Fruit fly (Drosophila melanogaster) whole organism, embryonic: ENCODE data around the gene Arp10.
A peak's percentile ranks its signal among the peaks of the same experiment; 100 is the strongest.

Experiments
- ATbp ChIP-seq: fragments of 200-800 bp; sonication (Bioruptor generic); optimal IDR thresholded peaks from 2 replicates; lab custom pipeline; 2017; ENCODE audit warnings: missing biosample characterization, mild to moderate bottlenecking, missing genetic modification characterization, missing genetic modification reagents
- BEAF-32 ChIP-seq: fragments of 200-800 bp; sonication (Bioruptor generic); optimal IDR thresholded peaks from 3 replicates; lab custom pipeline; 2017; ENCODE audit warnings: missing biosample characterization, missing genetic modification characterization, mild to moderate bottlenecking, moderate library complexity, missing genetic modification reagents
- BtbVII ChIP-seq: fragments of 200-800 bp; sonication (Bioruptor generic); optimal IDR thresholded peaks from 3 replicates; lab custom pipeline; 2017; ENCODE audit warnings: missing biosample characterization, mild to moderate bottlenecking, missing genetic modification characterization
- CG10274 ChIP-seq: fragments of 200-800 bp; sonication (Bioruptor generic); optimal IDR thresholded peaks from 3 replicates; lab custom pipeline; 2017; ENCODE audit warnings: missing biosample characterization, mild to moderate bottlenecking, missing genetic modification characterization
- CG10543 ChIP-seq: fragments of 200-800 bp; sonication (Bioruptor generic); optimal IDR thresholded peaks from 3 replicates; lab custom pipeline; 2017; ENCODE audit warnings: missing biosample characterization, mild to moderate bottlenecking, missing genetic modification characterization, moderate library complexity
- CG10959 ChIP-seq: fragments of 200-800 bp; sonication (Bioruptor generic); IDR thresholded peaks from 2 replicates; pipeline ENCODE4 v1.3.6; 2022; ENCODE audit warnings: missing biosample characterization, missing genetic modification characterization
- CG11723 ChIP-seq: fragments of 200-800 bp; sonication (Bioruptor generic); optimal IDR thresholded peaks from 2 replicates; lab custom pipeline; 2017; ENCODE audit warnings: missing biosample characterization, mild to moderate bottlenecking, missing genetic modification characterization
- CG1233 ChIP-seq: fragments of 200-800 bp; sonication (Bioruptor generic); optimal IDR thresholded peaks from 4 replicates; lab custom pipeline; 2018; ENCODE audit warnings: missing biosample characterization, mild to moderate bottlenecking, missing genetic modification characterization
- CG12391 ChIP-seq: fragments of 200-800 bp; sonication (Bioruptor generic); optimal IDR thresholded peaks from 3 replicates; lab custom pipeline; 2018; ENCODE audit warnings: missing biosample characterization, mild to moderate bottlenecking, missing genetic modification characterization, moderate library complexity
- CG14014 ChIP-seq: fragments of 200-800 bp; sonication (Bioruptor generic); IDR thresholded peaks from 2 replicates; pipeline ENCODE4 v1.3.6; 2022; ENCODE audit warnings: missing biosample characterization, missing genetic modification characterization
- CG18599 ChIP-seq: fragments of 200-800 bp; sonication (Bioruptor generic); optimal IDR thresholded peaks from 3 replicates; lab custom pipeline; 2017; ENCODE audit warnings: missing biosample characterization, missing genetic modification characterization, mild to moderate bottlenecking, moderate library complexity, missing genetic modification reagents
- CG2678 ChIP-seq: fragments of 200-800 bp; sonication (Bioruptor generic); optimal IDR thresholded peaks from 3 replicates; lab custom pipeline; 2019; ENCODE audit warnings: missing biosample characterization, mild to moderate bottlenecking, missing genetic modification characterization, moderate library complexity
- CG32772 ChIP-seq: fragments of 200-800 bp; sonication (Bioruptor generic); IDR thresholded peaks from 2 replicates; pipeline ENCODE4 v1.3.6; 2022; ENCODE audit warnings: missing biosample characterization, missing genetic modification characterization
- CG3281 ChIP-seq: fragments of 200-800 bp; sonication (Bioruptor generic); optimal IDR thresholded peaks from 3 replicates; lab custom pipeline; 2017; ENCODE audit warnings: missing biosample characterization, mild to moderate bottlenecking, missing genetic modification characterization
- CG34376 ChIP-seq: fragments of 200-800 bp; sonication (Bioruptor generic); optimal IDR thresholded peaks from 2 replicates; lab custom pipeline; 2018; ENCODE audit warnings: missing biosample characterization, mild to moderate bottlenecking, missing genetic modification characterization
- CG3995 ChIP-seq: fragments of 200-800 bp; sonication (Bioruptor generic); optimal IDR thresholded peaks from 3 replicates; lab custom pipeline; 2016; ENCODE audit warnings: missing biosample characterization, missing genetic modification characterization
- CG4707 ChIP-seq: fragments of 200-800 bp; sonication (Bioruptor generic); optimal IDR thresholded peaks from 2 replicates; lab custom pipeline; 2018; ENCODE audit warnings: missing biosample characterization, mild to moderate bottlenecking, missing genetic modification characterization, moderate library complexity
- CG5245 ChIP-seq: fragments of 200-800 bp; sonication (Bioruptor generic); optimal IDR thresholded peaks from 3 replicates; lab custom pipeline; 2016; ENCODE audit warnings: missing biosample characterization, missing genetic modification characterization
- CG6654 ChIP-seq: fragments of 200-800 bp; sonication (Bioruptor generic); optimal IDR thresholded peaks from 2 replicates; lab custom pipeline; 2017; ENCODE audit warnings: missing biosample characterization, mild to moderate bottlenecking, missing genetic modification characterization
- CG9609 ChIP-seq: fragments of 200-800 bp; sonication (Bioruptor generic); optimal IDR thresholded peaks from 3 replicates; lab custom pipeline; 2016; ENCODE audit warnings: missing biosample characterization, missing genetic modification characterization
- HHEX ChIP-seq: fragments of 200-800 bp; sonication (Bioruptor generic); optimal IDR thresholded peaks from 3 replicates; lab custom pipeline; 2017; ENCODE audit warnings: missing biosample characterization, mild to moderate bottlenecking, missing genetic modification characterization, missing genetic modification reagents
- HLH4C ChIP-seq: fragments of 200-800 bp; sonication (Bioruptor generic); IDR thresholded peaks from 3 replicates; pipeline ENCODE4 v1.3.6; 2022; ENCODE audit warnings: missing biosample characterization, missing genetic modification characterization; ENCODE audit not compliant: partially characterized antibody
- HmgD ChIP-seq: fragments of 200-800 bp; sonication (Bioruptor generic); optimal IDR thresholded peaks from 3 replicates; lab custom pipeline; 2016; ENCODE audit warnings: missing biosample characterization, missing genetic modification characterization
- Hmx ChIP-seq: fragments of 200-800 bp; sonication (Bioruptor generic); optimal IDR thresholded peaks from 2 replicates; lab custom pipeline; 2016; ENCODE audit warnings: missing biosample characterization, missing genetic modification characterization
- Meics ChIP-seq: fragments of 200-800 bp; sonication (Bioruptor generic); optimal IDR thresholded peaks from 2 replicates; lab custom pipeline; 2017; ENCODE audit warnings: missing biosample characterization, mild to moderate bottlenecking, missing genetic modification characterization
- Myb ChIP-seq: fragments of 200-800 bp; sonication (Bioruptor generic); optimal IDR thresholded peaks from 2 replicates; lab custom pipeline; 2016; ENCODE audit warnings: missing biosample characterization, missing genetic modification characterization
- Nf-YB ChIP-seq: fragments of 200-800 bp; sonication (Bioruptor generic); optimal IDR thresholded peaks from 3 replicates; lab custom pipeline; 2019; ENCODE audit warnings: missing biosample characterization, mild to moderate bottlenecking, missing genetic modification characterization, moderate library complexity
- PHDP ChIP-seq: fragments of 200-800 bp; sonication (Bioruptor generic); optimal IDR thresholded peaks from 3 replicates; lab custom pipeline; 2018; ENCODE audit warnings: missing biosample characterization, mild to moderate bottlenecking, missing genetic modification characterization, moderate library complexity
- Side ChIP-seq: fragments of 200-800 bp; sonication (Bioruptor generic); optimal IDR thresholded peaks from 2 replicates; lab custom pipeline; 2016; ENCODE audit warnings: missing biosample characterization, missing genetic modification characterization
- Sin3A ChIP-seq: fragments of >200 bp; optimal IDR thresholded peaks from 2 replicates; lab custom pipeline; 2018
- Sox100B ChIP-seq: fragments of 200-800 bp; sonication (Bioruptor generic); optimal IDR thresholded peaks from 3 replicates; lab custom pipeline; 2018; ENCODE audit warnings: missing biosample characterization, mild to moderate bottlenecking, missing genetic modification characterization
- Stat92E ChIP-seq, 3 experiments: fragments of >200 bp in 2 of 3; fragments of 200-800 bp in 1 of 3; sonication (Bioruptor generic) in 1 of 3; optimal IDR thresholded peaks; 2 replicates each; lab custom pipeline; 2017 to 2019; ENCODE audit warnings: missing biosample characterization in 3 of 3, missing genetic modification characterization in 3 of 3, mild to moderate bottlenecking in 1 of 3, moderate library complexity in 1 of 3
- Xbp1 ChIP-seq: fragments of 200-800 bp; sonication (Bioruptor generic); optimal IDR thresholded peaks from 3 replicates; lab custom pipeline; 2016; ENCODE audit warnings: missing biosample characterization, mild to moderate bottlenecking, missing genetic modification characterization
- cwo ChIP-seq: fragments of 200-800 bp; sonication (Bioruptor generic); optimal IDR thresholded peaks from 3 replicates; lab custom pipeline; 2017; ENCODE audit warnings: missing biosample characterization, missing genetic modification characterization, mild to moderate bottlenecking, moderate library complexity, missing genetic modification reagents
- emc ChIP-seq: fragments of 200-800 bp; sonication (Bioruptor generic); optimal IDR thresholded peaks from 2 replicates; lab custom pipeline; 2016; ENCODE audit warnings: missing biosample characterization, missing genetic modification characterization
- ems ChIP-seq: fragments of 200-800 bp; sonication (Bioruptor generic); optimal IDR thresholded peaks from 3 replicates; lab custom pipeline; 2016; ENCODE audit warnings: missing biosample characterization, missing genetic modification characterization
- exex ChIP-seq: fragments of 200-800 bp; sonication (Bioruptor generic); optimal IDR thresholded peaks from 4 replicates; lab custom pipeline; 2018; ENCODE audit warnings: missing biosample characterization, mild to moderate bottlenecking, missing genetic modification characterization, moderate library complexity
- gsb-n ChIP-seq: fragments of 200-800 bp; sonication (Bioruptor generic); optimal IDR thresholded peaks from 3 replicates; lab custom pipeline; 2018; ENCODE audit warnings: missing biosample characterization, mild to moderate bottlenecking, missing genetic modification characterization
- ham ChIP-seq: fragments of 200-800 bp; sonication (Bioruptor generic); IDR thresholded peaks from 2 replicates; pipeline ENCODE4 v1.3.6; 2022; ENCODE audit warnings: missing biosample characterization, missing genetic modification characterization
- hkb ChIP-seq, 2 experiments: fragments of 200-800 bp in 1 of 2; fragments of >200 bp in 1 of 2; sonication (Bioruptor generic) in 1 of 2; IDR thresholded peaks in 1 of 2; optimal IDR thresholded peaks in 1 of 2; 2 replicates each; pipeline versions ENCODE4 v1.3.6 to Lab custom; 2017 to 2022; ENCODE audit warnings: missing biosample characterization in 1 of 2, missing genetic modification characterization in 1 of 2
- kah ChIP-seq: fragments of 200-800 bp; sonication (Bioruptor generic); optimal IDR thresholded peaks from 2 replicates; lab custom pipeline; 2018; ENCODE audit warnings: missing biosample characterization, mild to moderate bottlenecking, missing genetic modification characterization
- kni ChIP-seq: fragments of 200-800 bp; sonication (Bioruptor generic); optimal IDR thresholded peaks from 3 replicates; lab custom pipeline; 2017; ENCODE audit warnings: mild to moderate bottlenecking, missing biosample characterization, missing genetic modification reagents, missing genetic modification characterization
- pan ChIP-seq, 4 experiments: fragments of >200 bp in 3 of 4; fragments of 200-800 bp in 1 of 4; sonication (Bioruptor generic) in 1 of 4; optimal IDR thresholded peaks in 3 of 4; IDR thresholded peaks in 1 of 4; 2 replicates each; pipeline versions ENCODE4 v1.3.6 to Lab custom; 2017 to 2022; ENCODE audit warnings: missing biosample characterization in 2 of 4, missing genetic modification characterization in 2 of 4, mixed read lengths in 1 of 4
- pzg ChIP-seq: fragments of 200-800 bp; sonication (Bioruptor generic); optimal IDR thresholded peaks from 3 replicates; lab custom pipeline; 2018; ENCODE audit warnings: missing biosample characterization, mild to moderate bottlenecking, missing genetic modification characterization, moderate library complexity
- scrt ChIP-seq: fragments of 200-800 bp; sonication (Bioruptor generic); optimal IDR thresholded peaks from 2 replicates; lab custom pipeline; 2018; ENCODE audit warnings: missing biosample characterization, mild to moderate bottlenecking, missing genetic modification characterization, moderate library complexity
- sisA ChIP-seq: fragments of 200-800 bp; sonication (Bioruptor generic); IDR thresholded peaks from 2 replicates; pipeline ENCODE4 v1.3.6; 2022; ENCODE audit warnings: missing biosample characterization, missing genetic modification characterization
- stwl ChIP-seq: fragments of 200-800 bp; sonication (Bioruptor generic); optimal IDR thresholded peaks from 3 replicates; lab custom pipeline; 2018; ENCODE audit warnings: missing biosample characterization, mild to moderate bottlenecking, missing genetic modification characterization, moderate library complexity
- tap ChIP-seq: fragments of 200-800 bp; optimal IDR thresholded peaks from 3 replicates; lab custom pipeline; 2019; ENCODE audit warnings: missing biosample characterization, mild to moderate bottlenecking, missing genetic modification characterization, moderate library complexity
- unpg ChIP-seq: fragments of 200-800 bp; sonication (Bioruptor generic); optimal IDR thresholded peaks from 3 replicates; lab custom pipeline; 2018; ENCODE audit warnings: missing biosample characterization, mild to moderate bottlenecking, missing genetic modification characterization, moderate library complexity

Gene Arp10

DNA sequence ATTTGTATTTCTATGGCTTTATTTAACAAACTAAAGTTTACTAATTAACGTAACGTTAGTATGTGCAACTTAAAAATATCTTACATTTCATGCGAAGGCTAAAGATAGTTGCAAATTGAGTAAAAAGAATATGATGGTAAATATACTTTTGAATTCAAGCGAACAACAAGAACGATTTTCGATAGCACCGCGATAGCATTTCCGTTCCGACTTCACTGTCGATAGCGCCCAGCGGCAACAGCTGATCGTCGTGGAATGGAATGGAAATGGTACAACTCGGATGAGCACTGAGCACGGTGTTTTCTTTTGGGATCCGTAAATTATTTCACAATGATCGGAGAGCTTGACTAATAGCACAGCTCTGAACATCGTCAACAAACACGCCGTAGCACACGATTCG lies 32.5 kb downstream of the Arp10 start (continued):
- TF ChIP-seq ATbp (GFP tag; lab: Kevin White, UChicago), result peak; percentile 60
- peak; percentile 83 for TF ChIP-seq Meics
- peak; percentile 14; the same call in 1 of the 2 replicates for TF ChIP-seq CG14014 (GFP tag; lab: Robert Waterston, UW)
- TF ChIP-seq Myb (GFP tag; lab: Kevin White, UChicago), result peak; percentile 76
- TF ChIP-seq hkb (optimal IDR thresholded peaks at IDR 0.05; lab: Kevin White, UChicago), result no peak
- TF ChIP-seq hkb (GFP tag; IDR thresholded peaks at IDR 0.05; lab: Robert Waterston, UW), result peak; percentile 69
- peak; percentile 57 for TF ChIP-seq pzg (GFP tag; lab: Kevin White, UChicago)
- peak; percentile 0 for TF ChIP-seq ems (GFP tag; lab: Kevin White, UChicago)
- peak; percentile 68 for TF ChIP-seq CG10543 (GFP tag; lab: Kevin White, UChicago)
- peak; percentile 30 for TF ChIP-seq gsb-n (tag; lab: Kevin White, UChicago)
- peak; percentile 64 for TF ChIP-seq HHEX (GFP tag; lab: Kevin White, UChicago)
- peak; percentile 70 for TF ChIP-seq scrt (GFP tag; lab: Kevin White, UChicago)
- no peak for TF ChIP-seq CG32772 (GFP tag; lab: Robert Waterston, UW)
- TF ChIP-seq emc (GFP tag; lab: Kevin White, UChicago), result no peak
- TF ChIP-seq CG34376 (GFP tag; lab: Kevin White, UChicago), result peak; percentile 90
- peak; percentile 48 for TF ChIP-seq BEAF-32 (GFP tag; lab: Kevin White, UChicago)
- TF ChIP-seq Hmx (GFP tag; lab: Kevin White, UChicago), result no peak
- no peak for TF ChIP-seq HmgD (GFP tag; lab: Kevin White, UChicago)
- peak; percentile 37 for TF ChIP-seq kni (GFP tag; lab: Kevin White, UChicago)
- TF ChIP-seq CG3281 (GFP tag; lab: Kevin White, UChicago), result peak; percentile 78
- TF ChIP-seq CG6654 (GFP tag; lab: Kevin White, UChicago), result no peak
- TF ChIP-seq tap (tag; lab: Kevin White, UChicago), result no peak
- TF ChIP-seq BtbVII (GFP tag; lab: Kevin White, UChicago), result peak; percentile 59
- no peak for TF ChIP-seq CG9609 (GFP tag; lab: Kevin White, UChicago)
- peak; percentile 5 for TF ChIP-seq Xbp1 (GFP tag; lab: Kevin White, UChicago)
- peak; percentile 7 for TF ChIP-seq exex
- TF ChIP-seq cwo (GFP tag; lab: Kevin White, UChicago), result no peak
- no peak for TF ChIP-seq CG2678
- peak; percentile 51 for TF ChIP-seq Side (GFP tag; lab: Kevin White, UChicago)
- peak; percentile 58 for TF ChIP-seq Nf-YB (GFP tag; lab: Kevin White, UChicago)
- TF ChIP-seq pan (optimal IDR thresholded peaks at IDR 0.05; lab: Kevin White, UChicago), result no peak
- peak in 1 of 2 experiments; percentile 29 for TF ChIP-seq pan (GFP tag; optimal IDR thresholded peaks at IDR 0.05 in 1 of 2, IDR thresholded peaks at IDR 0.05 in 1 of 2)
- no peak for TF ChIP-seq Sox100B (GFP tag; lab: Kevin White, UChicago)
- peak; percentile 60 for TF ChIP-seq unpg (GFP tag; lab: Kevin White, UChicago)
- TF ChIP-seq ham, result no peak
- TF ChIP-seq CG4707, result peak; percentile 63
- peak; percentile 1 for TF ChIP-seq CG10274
- TF ChIP-seq CG18599 (GFP tag; lab: Kevin White, UChicago), result no peak
- no peak for TF ChIP-seq sisA (GFP tag; lab: Robert Waterston, UW)
- no peak for TF ChIP-seq CG10959
- peak; percentile 64 for TF ChIP-seq PHDP (tag; lab: Kevin White, UChicago)
- TF ChIP-seq CG3995 (GFP tag; lab: Kevin White, UChicago), result peak; percentile 37
- TF ChIP-seq stwl (tag; lab: Kevin White, UChicago), result peak; percentile 76
- peak; percentile 47 for TF ChIP-seq CG11723 (GFP tag; lab: Kevin White, UChicago)
- TF ChIP-seq HLH4C (GFP tag; lab: Robert Waterston, UW), result 0 out of 3 replicates have a peak, but pooled peaks have one; percentile 43
- TF ChIP-seq CG1233 (GFP tag; lab: Kevin White, UChicago), result peak; percentile 71
- peak; percentile 41 for TF ChIP-seq kah (GFP tag; lab: Kevin White, UChicago)
- TF ChIP-seq Stat92E (GFP tag; optimal IDR thresholded peaks at IDR 0.05; lab: Kevin White, UChicago), result no peak
- no peak for TF ChIP-seq CG5245 (GFP tag; lab: Kevin White, UChicago)
- no peak for TF ChIP-seq Sin3A
- TF ChIP-seq CG12391, result peak; percentile 61
